Fruit fly (Drosophila melanogaster) whole organism, pupa: ENCODE results near the gene CG17329.

ENCODE experiments used
- CG10348 ChIP-seq: fragments of 200-800 bp; sonication (Bioruptor generic); IDR thresholded peaks from 2 replicates; pipeline ENCODE4 v1.3.6; 2022; ENCODE audit warnings: missing biosample characterization, missing genetic modification characterization
- CG12605 ChIP-seq: fragments of 200-800 bp; sonication (Bioruptor generic); IDR thresholded peaks from 2 replicates; pipeline ENCODE4 v1.3.6; 2022; ENCODE audit warnings: missing biosample characterization, missing genetic modification characterization
- CG13204 ChIP-seq: fragments of 200-800 bp; sonication (Bioruptor generic); optimal IDR thresholded peaks from 2 replicates; lab custom pipeline; 2018; ENCODE audit warnings: missing biosample characterization, mild to moderate bottlenecking, missing genetic modification characterization, moderate library complexity
- CG14655 ChIP-seq: fragments of 200-800 bp; sonication (Bioruptor generic); optimal IDR thresholded peaks from 3 replicates; lab custom pipeline; 2017; ENCODE audit warnings: mild to moderate bottlenecking, missing biosample characterization, missing genetic modification reagents, missing genetic modification characterization
- CG15710 ChIP-seq: fragments of 200-800 bp; sonication (Bioruptor generic); optimal IDR thresholded peaks from 2 replicates; lab custom pipeline; 2018; ENCODE audit warnings: missing biosample characterization, mild to moderate bottlenecking, missing genetic modification characterization, moderate library complexity
- CG17806 ChIP-seq: fragments of 200-800 bp; sonication (Bioruptor generic); optimal IDR thresholded peaks from 2 replicates; lab custom pipeline; 2018; ENCODE audit warnings: missing biosample characterization, mild to moderate bottlenecking, missing genetic modification characterization, moderate library complexity
- CG32121 ChIP-seq: fragments of 200-800 bp; sonication (Bioruptor generic); IDR thresholded peaks from 2 replicates; pipeline ENCODE4 v1.3.6; 2022; ENCODE audit warnings: missing biosample characterization, missing genetic modification characterization
- CG34367 ChIP-seq: fragments of 200-800 bp; sonication (Bioruptor generic); optimal IDR thresholded peaks from 2 replicates; lab custom pipeline; 2018; ENCODE audit warnings: missing biosample characterization, mild to moderate bottlenecking, missing genetic modification characterization
- CG4496 ChIP-seq: fragments of 200-800 bp; sonication (Bioruptor generic); IDR thresholded peaks from 3 replicates; pipeline ENCODE4 v1.3.6; 2022; ENCODE audit warnings: missing biosample characterization, missing genetic modification characterization
- CG8159 ChIP-seq: fragments of 200-800 bp; sonication (Bioruptor generic); optimal IDR thresholded peaks from 3 replicates; lab custom pipeline; 2018; ENCODE audit warnings: missing biosample characterization, mild to moderate bottlenecking, missing genetic modification characterization, moderate library complexity
- CG8301 ChIP-seq: fragments of 200-800 bp; sonication (Bioruptor generic); optimal IDR thresholded peaks from 2 replicates; lab custom pipeline; 2018; ENCODE audit warnings: missing biosample characterization, mild to moderate bottlenecking, missing genetic modification characterization
- CG9948 ChIP-seq: fragments of 200-800 bp; sonication (Bioruptor generic); optimal IDR thresholded peaks from 2 replicates; lab custom pipeline; 2018; ENCODE audit warnings: missing biosample characterization, mild to moderate bottlenecking, missing genetic modification characterization, moderate library complexity
- D1 ChIP-seq: fragments of 200-800 bp; sonication (Bioruptor generic); optimal IDR thresholded peaks from 2 replicates; lab custom pipeline; 2018; ENCODE audit warnings: missing biosample characterization, mild to moderate bottlenecking, missing genetic modification characterization, moderate library complexity
- EcR ChIP-seq: fragments of 200-800 bp; sonication (Bioruptor generic); optimal IDR thresholded peaks from 3 replicates; lab custom pipeline; 2019; ENCODE audit warnings: missing biosample characterization, missing genetic modification characterization, mild to moderate bottlenecking, moderate library complexity, missing genetic modification reagents
- Ets98B ChIP-seq: fragments of 200-800 bp; sonication (Bioruptor generic); IDR thresholded peaks from 2 replicates; pipeline ENCODE4 v1.3.6; 2022; ENCODE audit warnings: missing biosample characterization, missing genetic modification characterization
- Pif1A ChIP-seq: fragments of 200-800 bp; sonication (Bioruptor generic); optimal IDR thresholded peaks from 3 replicates; lab custom pipeline; 2016; ENCODE audit warnings: missing biosample characterization, missing genetic modification characterization
- Pif1B ChIP-seq: fragments of 200-800 bp; sonication (Bioruptor generic); optimal IDR thresholded peaks from 3 replicates; lab custom pipeline; 2016; ENCODE audit warnings: missing biosample characterization, missing genetic modification characterization
- Snoo ChIP-seq: fragments of 200-800 bp; sonication (Bioruptor generic); optimal IDR thresholded peaks from 3 replicates; lab custom pipeline; 2017; ENCODE audit warnings: missing biosample characterization, mild to moderate bottlenecking, missing genetic modification characterization, inconsistent platforms
- fd96Ca ChIP-seq: fragments of 200-800 bp; sonication (Bioruptor generic); IDR thresholded peaks from 3 replicates; pipeline ENCODE4 v1.3.6; 2022; ENCODE audit warnings: missing biosample characterization, missing genetic modification characterization
- gl ChIP-seq: fragments of 200-800 bp; sonication (Bioruptor generic); optimal IDR thresholded peaks from 2 replicates; lab custom pipeline; 2018; ENCODE audit warnings: missing biosample characterization, mild to moderate bottlenecking, missing genetic modification characterization
- rn ChIP-seq: fragments of 200-800 bp; sonication (Bioruptor generic); IDR thresholded peaks from 2 replicates; pipeline ENCODE4 v1.3.6; 2022; ENCODE audit warnings: missing biosample characterization, missing genetic modification characterization

CG17329 gene

DNA sequence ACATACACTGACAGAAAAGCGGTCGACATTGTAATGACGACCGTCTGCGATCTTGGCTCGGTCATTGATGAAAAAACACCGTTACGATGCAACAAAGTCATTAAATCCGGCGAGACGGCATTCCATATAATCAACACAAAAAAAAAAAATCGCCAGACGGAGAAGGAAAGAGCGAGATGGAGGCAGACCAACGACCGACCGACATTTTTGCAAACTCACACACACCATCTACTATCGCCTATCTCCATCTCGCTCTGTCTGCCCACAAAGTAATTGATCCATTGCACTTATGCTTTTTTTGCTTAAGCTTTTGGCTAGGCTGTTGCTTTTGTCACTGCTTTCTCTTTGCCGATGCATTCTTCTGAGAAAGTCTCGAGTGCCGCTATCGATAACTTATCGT lies 17.0 kb upstream of the CG17329 start:
- no peak for TF ChIP-seq CG34367
- no peak for TF ChIP-seq CG10348 (GFP tag; lab: Robert Waterston, UW)
- TF ChIP-seq CG8159, result no peak
- TF ChIP-seq Pif1B (GFP tag; lab: Kevin White, UChicago), result peak; percentile 21
- TF ChIP-seq CG32121 (GFP tag; lab: Robert Waterston, UW), result peak; percentile 62
- no peak for TF ChIP-seq gl (tag; lab: Kevin White, UChicago)
- TF ChIP-seq CG12605, result no peak
- TF ChIP-seq CG8301 (tag; lab: Kevin White, UChicago), result no peak
- peak; percentile 46; the same call in 1 of the 3 replicates for TF ChIP-seq fd96Ca (GFP tag; lab: Robert Waterston, UW)
- TF ChIP-seq D1 (tag; lab: Kevin White, UChicago), result no peak
- peak; percentile 44; the same call in 2 of the 3 replicates for TF ChIP-seq CG4496 (GFP tag; lab: Robert Waterston, UW)
- peak; percentile 75 for TF ChIP-seq EcR (GFP tag; lab: Kevin White, UChicago)

DNA sequence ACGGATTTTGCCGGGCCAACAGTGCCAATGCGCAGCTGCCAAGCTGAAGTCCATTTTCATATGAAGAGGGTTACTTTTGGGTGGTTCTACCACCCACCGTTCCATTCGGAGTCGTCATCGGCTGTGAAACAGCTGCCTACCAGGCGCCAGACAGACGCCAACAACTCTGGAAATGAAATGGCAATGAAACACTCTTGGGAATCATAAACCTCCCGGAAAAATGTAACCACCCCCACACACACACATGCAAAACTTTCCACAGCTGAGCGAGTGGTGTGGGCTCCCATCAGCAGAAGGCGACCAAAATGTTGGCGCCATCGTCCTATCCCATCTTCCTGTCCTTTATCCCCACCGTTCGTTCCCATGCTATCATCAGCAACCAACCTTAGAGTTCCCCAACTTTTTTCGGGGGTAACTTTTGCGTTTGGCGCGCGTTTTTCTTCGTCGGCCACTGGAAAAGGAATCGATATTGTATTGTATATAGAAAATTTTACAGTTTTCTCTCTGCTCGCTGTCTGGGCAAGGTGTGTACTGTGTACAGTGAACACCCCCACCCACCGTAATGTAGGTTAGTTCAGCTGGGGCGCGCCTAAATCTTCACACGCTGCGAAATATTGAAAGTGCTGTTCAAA lies 15.8 kb upstream of the CG17329 start:
- TF ChIP-seq CG17806 (tag; lab: Kevin White, UChicago) (no peak), EcR (GFP tag; lab: Kevin White, UChicago) (no peak), CG4496 (GFP tag; lab: Robert Waterston, UW) (no peak), CG9948 (no peak), fd96Ca (GFP tag; lab: Robert Waterston, UW) (no peak)
- TF ChIP-seq, all 21 proteins: peak for 0

- TF ChIP-seq CG9948, result peak; percentile 49
- TF ChIP-seq CG15710 (tag; lab: Kevin White, UChicago), result peak; percentile 32
- TF ChIP-seq Ets98B (GFP tag; lab: Robert Waterston, UW), result peak; percentile 66
- peak; percentile 71 for TF ChIP-seq CG14655
- no peak for TF ChIP-seq CG12605
- TF ChIP-seq CG13204 (GFP tag; lab: Kevin White, UChicago), result no peak
- peak; percentile 71 for TF ChIP-seq CG8301 (tag; lab: Kevin White, UChicago)
- no peak for TF ChIP-seq D1 (tag; lab: Kevin White, UChicago)
- TF ChIP-seq EcR (GFP tag; lab: Kevin White, UChicago), result peak; percentile 89
- TF ChIP-seq CG32121 (GFP tag; lab: Robert Waterston, UW), result peak; percentile 79; the same call in 1 of the 2 replicates
- TF ChIP-seq CG4496 (GFP tag; lab: Robert Waterston, UW), result peak; percentile 82
- TF ChIP-seq Pif1A, result peak; percentile 68
- TF ChIP-seq CG17806 (tag; lab: Kevin White, UChicago), result peak; percentile 51
- TF ChIP-seq fd96Ca (GFP tag; lab: Robert Waterston, UW), result peak; percentile 65; the same call in 2 of the 3 replicates
- peak; percentile 34 for TF ChIP-seq Pif1B (GFP tag; lab: Kevin White, UChicago)
- TF ChIP-seq Snoo (tag; lab: Kevin White, UChicago), result peak; percentile 15
- TF ChIP-seq rn (GFP tag; lab: Robert Waterston, UW), result 0 out of 2 replicates have a peak, but pooled peaks have one; percentile 40
- no peak; the same call in 1 of the 2 replicates for TF ChIP-seq CG10348 (GFP tag; lab: Robert Waterston, UW)
- TF ChIP-seq gl (tag; lab: Kevin White, UChicago), result no peak
- peak; percentile 7 for TF ChIP-seq CG34367
- TF ChIP-seq CG8159, result peak; percentile 67
These were observed 15.3 kb upstream of the CG17329 start for dm6 chr2L:16275809-16276178.

DNA sequence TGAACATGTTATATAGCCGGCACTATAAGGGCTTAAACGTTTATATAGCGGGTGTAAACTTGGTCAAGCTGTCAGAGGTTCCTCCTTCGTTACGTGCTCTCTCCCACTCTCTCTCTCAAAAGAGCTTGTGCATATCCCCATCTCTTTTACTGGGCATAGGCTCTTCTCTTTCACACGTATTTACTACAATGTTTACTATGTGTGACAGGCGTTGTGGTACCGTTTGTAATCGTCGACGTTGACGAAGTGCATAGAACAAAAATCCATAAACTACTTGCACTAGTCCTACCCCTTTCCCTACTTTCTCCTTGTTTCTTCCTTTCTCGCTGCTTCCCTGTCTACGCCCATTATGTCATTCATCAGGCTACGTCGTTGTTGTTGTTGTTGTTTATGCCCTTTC lies 14.3 kb upstream of the CG17329 start:
- TF ChIP-seq CG4496 (GFP tag; lab: Robert Waterston, UW), result 0 out of 3 replicates have a peak, but pooled peaks have one; percentile 35
- TF ChIP-seq CG10348 (GFP tag; lab: Robert Waterston, UW), result no peak

dm6 chr2L:16277922-16278321 lies 13.2 kb upstream of the CG17329 start:
- TF ChIP-seq CG9948 (no peak), CG10348 (GFP tag; lab: Robert Waterston, UW) (no peak), CG8301 (tag; lab: Kevin White, UChicago) (no peak), rn (GFP tag; lab: Robert Waterston, UW) (no peak), CG4496 (GFP tag; lab: Robert Waterston, UW) (no peak)

dm6 chr2L:16278842-16279241 lies 12.2 kb upstream of the CG17329 start:
- peak; percentile 80 for TF ChIP-seq CG13204 (GFP tag; lab: Kevin White, UChicago)
- no peak for TF ChIP-seq D1 (tag; lab: Kevin White, UChicago)
- TF ChIP-seq CG9948, result no peak
- TF ChIP-seq fd96Ca (GFP tag; lab: Robert Waterston, UW), result no peak
- 0 out of 3 replicates have a peak, but pooled peaks have one; percentile 39 for TF ChIP-seq CG4496 (GFP tag; lab: Robert Waterston, UW)
- TF ChIP-seq CG10348 (GFP tag; lab: Robert Waterston, UW), result no peak
- no peak for TF ChIP-seq CG15710 (tag; lab: Kevin White, UChicago)
- no peak for TF ChIP-seq CG14655
- no peak for TF ChIP-seq Ets98B (GFP tag; lab: Robert Waterston, UW)
- TF ChIP-seq CG8159, result no peak
- no peak for TF ChIP-seq CG32121 (GFP tag; lab: Robert Waterston, UW)
